Worm (Caenorhabditis elegans) whole organism, late embryonic: ENCODE measurements around the gene C44B7.11.

Experiments
- ama-1 ChIP-seq: fragments of 150-350 bp; optimal IDR thresholded peaks from 2 replicates; lab custom pipeline; 2014
- ceh-6 ChIP-seq: fragments of 200-800 bp; sonication (Bioruptor generic); optimal IDR thresholded peaks from 2 replicates; lab custom pipeline; 2018; ENCODE audit warnings: mild to moderate bottlenecking, missing genetic modification characterization, missing compliant biosample characterization
- lim-6 ChIP-seq: sonication (generic microtip); optimal IDR thresholded peaks from 2 replicates; lab custom pipeline; 2016; ENCODE audit warnings: missing genetic modification characterization, missing compliant biosample characterization
- madf-2 ChIP-seq: sonication (generic microtip); optimal IDR thresholded peaks from 2 replicates; lab custom pipeline; 2017; ENCODE audit warnings: missing genetic modification characterization, missing compliant biosample characterization
- nhr-232 ChIP-seq: sonication (generic microtip); optimal IDR thresholded peaks from 2 replicates; lab custom pipeline; 2016; ENCODE audit warnings: missing genetic modification characterization, missing compliant biosample characterization
- tbx-2 ChIP-seq: sonication (generic microtip); optimal IDR thresholded peaks from 2 replicates; lab custom pipeline; 2016; ENCODE audit warnings: missing genetic modification characterization, missing compliant biosample characterization

DNA sequence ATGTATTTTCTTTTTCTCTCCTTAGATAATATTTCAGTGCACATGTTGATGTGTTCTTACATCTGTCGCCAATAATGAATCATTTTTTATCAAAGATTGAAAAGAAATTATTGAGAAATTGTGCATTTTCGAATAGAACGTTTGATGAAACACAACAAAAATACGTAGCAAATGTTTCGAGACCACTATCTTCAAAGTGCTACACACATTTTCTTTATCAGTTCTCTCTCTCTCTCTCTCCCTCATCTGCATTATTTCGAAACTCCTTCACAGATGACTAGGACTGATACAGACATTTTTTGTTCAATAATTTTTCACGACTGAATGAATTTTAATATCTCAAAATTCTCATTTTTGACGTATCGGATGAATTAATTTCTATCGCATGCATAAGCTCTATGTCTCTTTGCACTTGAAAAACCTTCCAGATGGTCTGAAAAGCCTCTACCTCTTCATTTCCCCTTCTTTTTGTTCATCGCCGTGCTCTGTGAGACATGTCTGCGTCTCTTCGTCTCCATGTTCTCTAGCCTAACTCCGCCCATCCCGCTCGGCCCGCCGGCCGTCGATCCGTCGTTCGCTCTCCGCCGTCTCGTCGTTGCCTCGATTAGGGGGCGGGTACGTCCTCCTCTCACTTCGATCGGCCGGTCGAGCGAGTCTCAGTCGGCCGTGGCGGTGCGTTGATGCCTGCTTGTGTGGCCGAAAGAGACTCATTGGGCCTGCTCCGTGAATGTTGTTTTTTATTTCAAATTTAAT is 46.1 kb upstream of the C44B7.11 start:
- TF ChIP-seq ceh-6 (GFP tag; lab: Kevin White, UChicago) (no peak), ama-1 (no peak), madf-2 (tag; lab: Kevin White, UChicago) (no peak), nhr-232 (tag; lab: Kevin White, UChicago) (peak; percentile 20), tbx-2 (tag; lab: Kevin White, UChicago) (peak; percentile 54), lim-6 (tag; lab: Kevin White, UChicago) (no peak)
